Worm (Caenorhabditis elegans) whole organism, L4/young adult: ENCODE data around the gene F38A1.6.

Experiments
- W03F9.2 ChIP-seq: fragments of 150-350 bp; optimal IDR thresholded peaks from 2 replicates; lab custom pipeline; 2014; ENCODE audit warnings: missing biosample characterization, missing genetic modification characterization
- dao-5 ChIP-seq: sonication (generic microtip); optimal IDR thresholded peaks from 2 replicates; lab custom pipeline; 2016; ENCODE audit warnings: missing genotype, missing genetic modification characterization, moderate library complexity, missing compliant biosample characterization
- him-1 ChIP-seq: sonication (generic microtip); optimal IDR thresholded peaks from 2 replicates; lab custom pipeline; 2016; ENCODE audit warnings: missing genotype, missing genetic modification reagents, missing genetic modification characterization, missing compliant biosample characterization

ce11 chrIV:1255632-1256031 lies 4.0 kb downstream of the F38A1.6 start, which contains the start of gene clec-167:
- TF ChIP-seq him-1 (tag; lab: Kevin White, UChicago) (no peak), dao-5 (tag; lab: Kevin White, UChicago) (no peak), W03F9.2 (no peak)
